Fruit fly (Drosophila melanogaster) whole organism, wandering third instar larva: ENCODE data around the gene shop.

Experiments used
- CG9705 ChIP-seq: fragments of 200-800 bp; sonication (Bioruptor generic); optimal IDR thresholded peaks from 2 replicates; lab custom pipeline; 2018; ENCODE audit warnings: missing biosample characterization, mild to moderate bottlenecking, missing genetic modification characterization
- Dfd ChIP-seq: fragments of >200 bp; optimal IDR thresholded peaks from 2 replicates; lab custom pipeline; 2017; ENCODE audit warnings: missing biosample characterization, missing genetic modification characterization
- Hr83 ChIP-seq: fragments of 200-300 bp; sonication (Bioruptor generic); optimal IDR thresholded peaks from 2 replicates; lab custom pipeline; 2016; ENCODE audit warnings: missing biosample characterization, mild to moderate bottlenecking, missing genetic modification characterization, moderate library complexity; ENCODE audit not compliant: poor library complexity, severe bottlenecking
- N ChIP-seq: fragments of >200 bp; optimal IDR thresholded peaks from 2 replicates; lab custom pipeline; 2018; ENCODE audit warnings: missing biosample characterization, missing external identifiers, missing genetic modification characterization
- dmrt93B ChIP-seq: fragments of 200-800 bp; sonication (Bioruptor generic); optimal IDR thresholded peaks from 2 replicates; lab custom pipeline; 2018; ENCODE audit warnings: missing biosample characterization, mild to moderate bottlenecking, missing genetic modification characterization
- dsf ChIP-seq: sonication (Bioruptor generic); optimal IDR thresholded peaks from 2 replicates; lab custom pipeline; 2016; ENCODE audit warnings: missing biosample characterization, missing genetic modification characterization, borderline replicate concordance
- foxo ChIP-seq, 2 experiments: fragments of 200-800 bp; sonication (Bioruptor generic); optimal IDR thresholded peaks; 2 replicates in 1 of 2; 3 replicates in 1 of 2; lab custom pipeline; 2016 to 2017; ENCODE audit warnings: missing biosample characterization in 2 of 2, missing genetic modification characterization in 2 of 2
- fru ChIP-seq: fragments of 200-800 bp; sonication (Bioruptor generic); optimal IDR thresholded peaks from 3 replicates; lab custom pipeline; 2016; ENCODE audit warnings: missing biosample characterization, mild to moderate bottlenecking, missing genetic modification characterization
- h ChIP-seq: fragments of 200-800 bp; sonication (Bioruptor generic); optimal IDR thresholded peaks from 3 replicates; lab custom pipeline; 2016; ENCODE audit warnings: missing biosample characterization, mild to moderate bottlenecking, missing genetic modification characterization
- lola ChIP-seq: fragments of >200 bp; optimal IDR thresholded peaks from 2 replicates; lab custom pipeline; 2017; ENCODE audit warnings: missing biosample characterization, missing genetic modification characterization
- pan ChIP-seq: fragments of >200 bp; optimal IDR thresholded peaks from 2 replicates; lab custom pipeline; 2017
- rgr ChIP-seq: fragments of 200-800 bp; sonication (Bioruptor generic); optimal IDR thresholded peaks from 3 replicates; lab custom pipeline; 2016; ENCODE audit warnings: missing biosample characterization, mild to moderate bottlenecking, missing genetic modification characterization
- sv ChIP-seq: fragments of 200-800 bp; sonication (Bioruptor generic); optimal IDR thresholded peaks from 3 replicates; lab custom pipeline; 2016; ENCODE audit warnings: missing biosample characterization, missing genetic modification characterization
- usp ChIP-seq: fragments of >200 bp; optimal IDR thresholded peaks from 2 replicates; lab custom pipeline; 2017; ENCODE audit warnings: missing biosample characterization, missing genetic modification characterization

DNA sequence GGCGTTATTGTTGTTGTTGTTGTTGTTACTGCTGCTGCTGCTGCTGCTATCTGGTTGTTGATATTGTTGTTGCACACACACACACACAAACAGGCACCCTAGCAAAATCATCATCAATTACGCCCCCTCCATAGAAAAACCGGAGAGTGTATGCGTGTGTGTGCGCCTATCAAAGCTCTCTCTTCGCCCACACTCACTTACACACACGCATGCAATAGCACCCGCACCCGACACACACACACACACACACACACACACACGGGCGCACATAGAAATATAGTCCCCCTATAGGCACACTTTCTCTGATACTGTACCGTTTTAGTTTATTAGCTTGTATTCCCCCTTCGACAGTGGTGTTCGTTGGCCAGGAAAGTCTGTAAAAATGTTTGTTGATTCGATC, 34.0 kb downstream of the shop start:
- TF ChIP-seq Dfd (GFP tag; lab: Kevin White, UChicago) (peak; percentile 75), sv (GFP tag; lab: Kevin White, UChicago) (no peak), foxo (GFP tag; optimal IDR thresholded peaks at IDR 0.05; lab: Kevin White, UChicago) (no peak), fru (no peak), dsf (no peak), h (GFP tag; lab: Kevin White, UChicago) (no peak), Hr83 (no peak), N (no peak), usp (no peak), CG9705 (GFP tag; lab: Kevin White, UChicago) (no peak), pan (lab: Kevin White, UChicago) (no peak), dmrt93B (GFP tag; lab: Kevin White, UChicago) (no peak), lola (GFP tag; lab: Kevin White, UChicago) (no peak), rgr (GFP tag; lab: Kevin White, UChicago) (no peak)
